Fruit fly (Drosophila melanogaster): ENCODE measurements around the gene CG4119.

CG4119 gene

DNA sequence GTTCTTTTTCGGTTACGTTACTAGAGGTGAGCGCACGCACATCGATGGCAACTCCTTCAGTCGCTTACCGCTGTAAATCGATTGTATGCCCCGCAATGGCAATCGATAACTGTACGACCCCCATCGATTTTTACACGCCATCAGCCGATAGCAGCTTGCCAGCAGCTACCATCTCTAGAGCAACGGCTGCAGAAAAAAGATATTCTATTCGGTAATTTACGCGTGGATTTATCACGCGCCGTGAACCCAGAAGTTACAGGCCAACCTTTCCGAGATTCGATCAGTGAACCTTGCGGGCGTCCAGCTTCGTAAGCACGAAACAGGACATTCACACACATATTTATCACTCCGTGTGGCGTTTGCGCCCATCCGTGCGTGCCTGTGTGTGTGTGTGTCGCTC lies at the start of gene CG4119, which contains the start of gene Sirt4:
Gene CG4119 (plus strand): TSS at position 151 of the 400 bp plus-strand sequence.
Gene Sirt4 (minus strand): TSS at position 39 of the 400 bp plus-strand sequence.
- no peak for TF ChIP-seq psq (optimal IDR thresholded peaks at IDR 0.05)
- no peak for TF ChIP-seq insv (optimal IDR thresholded peaks at IDR 0.05)
- no peak for TF ChIP-seq ttk (optimal IDR thresholded peaks at IDR 0.05)
- no peak for TF ChIP-seq Myc (optimal IDR thresholded peaks at IDR 0.05)
- TF ChIP-seq h (optimal IDR thresholded peaks at IDR 0.05) = no peak
- TF ChIP-seq Sin3A (optimal IDR thresholded peaks at IDR 0.05) = no peak

DNA sequence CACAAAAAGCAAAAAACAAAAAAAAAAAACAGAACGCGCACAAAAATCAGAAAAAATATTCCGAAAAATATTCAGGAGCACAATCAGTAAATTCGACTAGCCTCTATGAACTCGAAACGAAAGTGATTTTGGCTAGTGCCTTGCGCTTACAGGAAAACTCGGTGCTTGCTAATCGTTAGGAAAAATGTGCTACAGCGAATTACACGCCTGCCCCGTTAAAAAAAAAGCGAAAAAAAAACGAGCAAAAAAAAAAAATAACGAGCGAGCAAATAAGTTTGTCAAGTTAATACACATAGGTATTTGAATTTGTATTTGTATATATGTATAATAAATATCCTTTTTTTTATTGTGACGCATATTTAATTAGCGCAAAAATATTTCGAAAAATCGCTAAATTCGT lies 49.6 kb upstream of the CG4119 start, which contains the start of gene CG34434:
Gene CG34434 (minus strand): TSS at position 101 of the 400 bp plus-strand sequence.
- TF ChIP-seq Myc (optimal IDR thresholded peaks at IDR 0.05) = no peak
- no peak for TF ChIP-seq ttk (optimal IDR thresholded peaks at IDR 0.05)
- TF ChIP-seq psq (optimal IDR thresholded peaks at IDR 0.05) = no peak
- no peak for TF ChIP-seq insv (optimal IDR thresholded peaks at IDR 0.05)
- TF ChIP-seq h (optimal IDR thresholded peaks at IDR 0.05) = no peak

- TF ChIP-seq insv (optimal IDR thresholded peaks at IDR 0.05) (no peak), h (optimal IDR thresholded peaks at IDR 0.05) (no peak), Sin3A (optimal IDR thresholded peaks at IDR 0.05) (no peak), Myc (optimal IDR thresholded peaks at IDR 0.05) (no peak)
Measured at dm6 chrX:5618562-5618961, 47.3 kb upstream of the CG4119 start, which contains the start of gene RhoGAP5A. RhoGAP5A (minus strand) TSS chrX:5618806.

dm6 chrX:5621893-5622803 lies 43.7 kb upstream of the CG4119 start, which contains the start of the genes Mlc-c and Pop1:
Mlc-c (minus strand) TSS chrX:5622539.
Pop1 (plus strand) TSS chrX:5622648.
- no peak for TF ChIP-seq Sin3A (optimal IDR thresholded peaks at IDR 0.05)
- no peak for TF ChIP-seq Myc (optimal IDR thresholded peaks at IDR 0.05)
- no peak for TF ChIP-seq psq (optimal IDR thresholded peaks at IDR 0.05)
- no peak for TF ChIP-seq insv (optimal IDR thresholded peaks at IDR 0.05)
- no peak for TF ChIP-seq ttk (optimal IDR thresholded peaks at IDR 0.05)
- no peak for TF ChIP-seq h (optimal IDR thresholded peaks at IDR 0.05)

- TF ChIP-seq ttk (optimal IDR thresholded peaks at IDR 0.05) (no peak), psq (optimal IDR thresholded peaks at IDR 0.05) (no peak), Myc (optimal IDR thresholded peaks at IDR 0.05) (no peak), Sin3A (optimal IDR thresholded peaks at IDR 0.05) (no peak), insv (optimal IDR thresholded peaks at IDR 0.05) (no peak), h (optimal IDR thresholded peaks at IDR 0.05) (no peak)
Measured at dm6 chrX:5634714-5635113, 31.1 kb upstream of the CG4119 start.

DNA sequence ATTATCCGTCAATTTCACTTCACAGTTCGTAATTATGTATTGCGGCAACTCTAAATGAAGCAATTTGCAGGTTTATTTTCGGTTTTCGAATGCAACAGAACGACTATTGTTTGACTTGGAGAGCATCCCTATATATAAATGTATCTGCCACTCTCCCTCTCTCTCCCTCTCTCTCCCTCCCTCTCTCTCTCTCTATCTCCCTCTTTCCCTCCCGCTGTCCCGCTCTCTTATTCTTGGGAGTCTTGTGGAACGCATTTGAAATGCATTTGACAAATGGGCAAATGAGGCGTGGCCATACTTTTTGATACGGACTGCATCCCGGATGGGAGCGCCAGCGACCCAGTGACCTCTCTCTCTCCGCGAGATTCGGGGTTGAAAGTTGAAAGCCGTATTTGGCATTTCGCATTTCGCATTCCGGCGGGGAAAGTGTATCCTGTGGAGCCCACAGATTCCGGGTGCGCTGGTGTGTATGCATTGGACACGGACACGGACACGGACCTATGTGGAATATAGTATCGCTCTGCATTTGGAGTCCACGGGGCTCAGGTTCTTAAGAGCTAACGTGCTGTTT lies 29.2 kb upstream of the CG4119 start:
- TF ChIP-seq insv (optimal IDR thresholded peaks at IDR 0.05) (no peak), Sin3A (optimal IDR thresholded peaks at IDR 0.05) (no peak), h (optimal IDR thresholded peaks at IDR 0.05) (no peak), Myc (optimal IDR thresholded peaks at IDR 0.05) (no peak), psq (optimal IDR thresholded peaks at IDR 0.05) (no peak), ttk (optimal IDR thresholded peaks at IDR 0.05) (no peak)

DNA sequence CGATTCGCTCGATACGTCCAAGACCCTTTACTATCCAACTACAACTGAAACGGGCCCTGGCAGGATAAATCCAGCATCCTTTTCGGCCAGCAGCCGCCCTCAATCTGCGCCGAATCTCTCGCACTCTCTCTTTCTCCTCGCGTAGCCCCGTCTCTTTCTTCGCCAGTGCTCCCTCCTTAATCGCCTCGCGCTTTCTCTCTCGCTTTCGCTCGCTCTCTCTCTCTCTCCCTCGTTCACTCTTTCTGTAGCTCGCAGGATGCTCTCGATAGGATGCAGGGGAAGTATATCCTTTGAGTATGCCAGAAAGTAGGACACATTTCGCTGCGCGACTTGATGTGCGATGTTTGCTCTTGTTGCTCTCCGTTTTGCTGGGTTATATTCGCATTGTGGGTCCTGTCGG lies 28.3 kb upstream of the CG4119 start:
- no peak for TF ChIP-seq ttk (optimal IDR thresholded peaks at IDR 0.05)
- no peak for TF ChIP-seq h (optimal IDR thresholded peaks at IDR 0.05)
- no peak for TF ChIP-seq insv (optimal IDR thresholded peaks at IDR 0.05)
- TF ChIP-seq Sin3A (optimal IDR thresholded peaks at IDR 0.05) = no peak
- TF ChIP-seq Myc (optimal IDR thresholded peaks at IDR 0.05) = no peak
- TF ChIP-seq psq (optimal IDR thresholded peaks at IDR 0.05) = no peak

dm6 chrX:5638588-5638987 lies 27.3 kb upstream of the CG4119 start:
- no peak for TF ChIP-seq insv (optimal IDR thresholded peaks at IDR 0.05)
- TF ChIP-seq psq (optimal IDR thresholded peaks at IDR 0.05) = no peak
- no peak for TF ChIP-seq Sin3A (optimal IDR thresholded peaks at IDR 0.05)
- TF ChIP-seq ttk (optimal IDR thresholded peaks at IDR 0.05) = no peak
- TF ChIP-seq Myc (optimal IDR thresholded peaks at IDR 0.05) = no peak
- TF ChIP-seq h (optimal IDR thresholded peaks at IDR 0.05) = no peak

DNA sequence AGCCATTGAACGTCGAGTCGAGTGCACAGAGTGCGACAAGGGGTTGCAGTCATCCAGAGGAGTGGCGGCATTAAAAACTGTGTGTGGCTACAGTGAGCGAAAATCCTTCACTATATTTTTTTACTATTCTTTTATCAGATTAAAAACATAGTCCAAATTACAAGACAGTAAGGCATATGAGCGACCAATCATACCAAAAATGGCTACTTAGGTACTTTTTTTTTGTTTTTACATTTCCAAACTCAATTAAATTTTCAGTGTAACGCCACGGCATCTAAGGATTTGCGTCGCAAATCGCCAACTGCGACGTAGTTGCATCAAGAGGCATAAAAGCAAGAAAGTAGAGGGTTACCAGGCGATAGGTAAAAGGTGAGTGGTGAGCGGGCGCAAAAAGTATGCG lies 26.8 kb upstream of the CG4119 start:
- no peak for TF ChIP-seq h (optimal IDR thresholded peaks at IDR 0.05)
- no peak for TF ChIP-seq psq (optimal IDR thresholded peaks at IDR 0.05)
- TF ChIP-seq Sin3A (optimal IDR thresholded peaks at IDR 0.05) = no peak
- no peak for TF ChIP-seq Myc (optimal IDR thresholded peaks at IDR 0.05)
- no peak for TF ChIP-seq insv (optimal IDR thresholded peaks at IDR 0.05)
- TF ChIP-seq ttk (optimal IDR thresholded peaks at IDR 0.05) = no peak

DNA sequence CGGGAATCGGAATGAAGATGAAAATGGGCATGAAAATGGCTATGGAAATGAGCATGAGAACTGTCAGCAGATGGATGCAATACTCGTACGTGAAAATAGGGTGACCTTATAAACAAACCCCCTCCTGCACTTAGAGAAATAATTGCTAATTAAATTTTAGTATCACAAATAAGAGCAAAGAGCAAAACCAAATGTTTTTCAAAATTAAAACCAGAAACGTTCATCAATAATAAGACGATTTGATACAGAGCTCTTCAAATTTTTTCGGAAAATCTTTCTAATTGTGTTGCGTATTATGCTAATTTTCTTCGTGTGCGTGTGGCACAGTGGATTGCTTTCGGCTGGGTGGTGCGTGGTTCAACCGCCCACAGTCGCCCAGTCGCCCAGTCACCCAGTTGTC lies 19.6 kb upstream of the CG4119 start:
- TF ChIP-seq ttk (optimal IDR thresholded peaks at IDR 0.05) = no peak
- no peak for TF ChIP-seq Sin3A (optimal IDR thresholded peaks at IDR 0.05)
- TF ChIP-seq insv (optimal IDR thresholded peaks at IDR 0.05) = no peak
- TF ChIP-seq psq (optimal IDR thresholded peaks at IDR 0.05) = no peak
- TF ChIP-seq Myc (optimal IDR thresholded peaks at IDR 0.05) = no peak
- TF ChIP-seq h (optimal IDR thresholded peaks at IDR 0.05) = no peak

dm6 chrX:5648437-5648959 lies 17.4 kb upstream of the CG4119 start, which contains the start of gene OtopLa:
OtopLa (minus strand) TSS chrX:5648487.
- TF ChIP-seq Sin3A (optimal IDR thresholded peaks at IDR 0.05) (no peak), psq (optimal IDR thresholded peaks at IDR 0.05) (no peak), h (optimal IDR thresholded peaks at IDR 0.05) (no peak), insv (optimal IDR thresholded peaks at IDR 0.05) (no peak), Myc (optimal IDR thresholded peaks at IDR 0.05) (no peak), ttk (optimal IDR thresholded peaks at IDR 0.05) (no peak)

DNA sequence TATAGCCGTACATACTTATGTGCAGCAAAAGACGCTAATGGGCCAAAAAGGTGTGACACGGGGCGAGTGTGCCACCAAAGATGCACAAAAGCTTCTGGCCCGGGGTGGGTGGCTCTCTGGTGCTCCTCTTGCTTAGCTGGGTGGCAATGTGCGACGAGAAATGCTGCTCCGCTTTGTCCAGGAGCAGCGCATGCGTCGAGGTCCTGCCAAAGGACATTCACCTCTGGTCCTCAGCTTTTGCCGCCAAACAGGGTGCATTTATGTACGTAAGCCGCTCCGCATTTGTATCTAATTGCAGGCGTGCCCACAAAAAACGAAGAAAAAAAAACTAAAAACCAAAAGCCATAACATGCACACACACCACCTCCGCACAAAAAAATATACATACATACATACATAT lies 16.5 kb upstream of the CG4119 start:
- TF ChIP-seq Myc (optimal IDR thresholded peaks at IDR 0.05) = no peak
- no peak for TF ChIP-seq Sin3A (optimal IDR thresholded peaks at IDR 0.05)
- no peak for TF ChIP-seq ttk (optimal IDR thresholded peaks at IDR 0.05)
- no peak for TF ChIP-seq psq (optimal IDR thresholded peaks at IDR 0.05)
- TF ChIP-seq h (optimal IDR thresholded peaks at IDR 0.05) = no peak
- TF ChIP-seq insv (optimal IDR thresholded peaks at IDR 0.05) = no peak

Measured in Kc167 (cell line).